Fruit fly (Drosophila melanogaster) whole organism, adult: ENCODE measurements around the gene CG15418.

ENCODE experiments used
- CG12768 ChIP-seq: fragments of 200-800 bp; sonication (Bioruptor generic); optimal IDR thresholded peaks from 2 replicates; lab custom pipeline; 2017; ENCODE audit warnings: missing biosample characterization, missing genetic modification characterization, mild to moderate bottlenecking, moderate library complexity, missing genetic modification reagents
- CG14711 ChIP-seq: fragments of 200-800 bp; sonication (Bioruptor generic); optimal IDR thresholded peaks from 2 replicates; lab custom pipeline; 2018; ENCODE audit warnings: missing biosample characterization, mild to moderate bottlenecking, missing genetic modification characterization, moderate library complexity
- CG1620 ChIP-seq: fragments of 200-800 bp; sonication (Bioruptor generic); optimal IDR thresholded peaks from 2 replicates; lab custom pipeline; 2016; ENCODE audit warnings: missing biosample characterization, missing genetic modification characterization
- CG33017 ChIP-seq: fragments of 200-800 bp; sonication (Bioruptor generic); optimal IDR thresholded peaks from 2 replicates; lab custom pipeline; 2018; ENCODE audit warnings: missing biosample characterization, mild to moderate bottlenecking, missing genetic modification characterization, moderate library complexity
- CG7101 ChIP-seq: fragments of 200-800 bp; sonication (Bioruptor generic); optimal IDR thresholded peaks from 2 replicates; lab custom pipeline; 2018; ENCODE audit warnings: missing biosample characterization, mild to moderate bottlenecking, missing genetic modification characterization, moderate library complexity
- Clk ChIP-seq: fragments of 200-800 bp; sonication (Bioruptor generic); optimal IDR thresholded peaks from 2 replicates; lab custom pipeline; 2017; ENCODE audit warnings: missing biosample characterization, missing genetic modification characterization
- bab1 ChIP-seq: fragments of 200-800 bp; sonication (Bioruptor generic); optimal IDR thresholded peaks from 3 replicates; lab custom pipeline; 2019; ENCODE audit warnings: missing biosample characterization, mild to moderate bottlenecking, missing genetic modification characterization, moderate library complexity
- cic ChIP-seq: fragments of 200-800 bp; sonication (Bioruptor generic); optimal IDR thresholded peaks from 2 replicates; lab custom pipeline; 2017; ENCODE audit warnings: missing biosample characterization, mild to moderate bottlenecking, missing genetic modification characterization, moderate library complexity
- cnc ChIP-seq, 2 experiments: fragments of >200 bp; optimal IDR thresholded peaks; 2 replicates each; lab custom pipeline; 2017
- kay ChIP-seq: fragments of 200-800 bp; sonication (Bioruptor generic); peaks from one replicate; lab custom pipeline; 2016; ENCODE audit warnings: missing biosample characterization, missing genetic modification characterization, borderline replicate concordance
- ovo ChIP-seq: fragments of 200-800 bp; sonication (Bioruptor generic); optimal IDR thresholded peaks from 2 replicates; lab custom pipeline; 2016; ENCODE audit warnings: missing biosample characterization, missing genetic modification characterization
- pad ChIP-seq: fragments of 200-800 bp; sonication (Bioruptor generic); optimal IDR thresholded peaks from 3 replicates; lab custom pipeline; 2017; ENCODE audit warnings: missing biosample characterization, missing genetic modification characterization, mild to moderate bottlenecking, moderate library complexity, missing genetic modification reagents
- toe ChIP-seq: fragments of 200-800 bp; sonication (Bioruptor generic); optimal IDR thresholded peaks from 2 replicates; lab custom pipeline; 2016; ENCODE audit warnings: missing biosample characterization, missing genetic modification characterization

DNA sequence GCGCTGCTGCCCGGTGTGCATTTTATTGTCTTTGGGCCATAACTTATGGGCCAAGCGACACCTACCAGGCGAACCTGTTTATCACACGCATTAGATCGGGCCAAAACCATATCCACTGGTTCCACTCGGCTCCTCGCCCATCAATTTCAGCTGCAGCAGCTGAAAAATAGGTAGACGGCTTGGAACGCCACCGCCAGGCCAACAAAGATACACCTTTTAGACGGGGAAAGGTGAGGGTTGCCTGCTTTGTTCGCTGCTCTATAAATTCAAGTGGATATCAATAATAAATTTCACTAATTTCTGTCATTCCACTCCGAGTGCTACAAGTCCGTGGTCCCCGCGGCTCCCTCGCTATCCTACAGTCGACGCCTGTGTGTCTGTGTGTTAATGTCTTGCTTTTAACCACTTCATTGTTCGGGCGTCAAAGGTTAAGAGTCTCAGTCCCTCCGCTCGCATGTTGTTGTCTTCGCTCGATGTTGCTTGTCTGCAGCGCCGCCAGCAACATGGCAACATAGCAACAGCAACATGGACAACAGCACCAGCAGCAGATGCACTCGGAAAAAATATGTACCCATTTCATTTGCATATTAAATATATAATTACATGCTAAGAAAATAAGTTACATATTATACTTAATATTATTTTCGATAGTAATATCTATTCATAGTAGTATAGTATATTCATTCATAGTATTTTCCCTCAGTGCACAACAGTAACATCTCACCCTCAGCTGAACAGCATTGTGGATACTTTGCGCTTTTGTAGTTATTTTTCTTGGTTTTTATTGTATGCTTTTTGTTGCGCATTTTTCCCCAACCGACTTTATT, 33.4 kb downstream of the CG15418 start:
- TF ChIP-seq CG12768, result no peak
- TF ChIP-seq Clk (GFP tag; lab: Kevin White, UChicago), result no peak
- TF ChIP-seq cnc (optimal IDR thresholded peaks at IDR 0.05; lab: Kevin White, UChicago), result no peak
- TF ChIP-seq cic, result no peak
- no peak for TF ChIP-seq ovo
- no peak for TF ChIP-seq toe (GFP tag; lab: Kevin White, UChicago)
- TF ChIP-seq CG14711, result no peak
- no peak for TF ChIP-seq CG33017 (tag; lab: Kevin White, UChicago)
- TF ChIP-seq bab1 (GFP tag; lab: Kevin White, UChicago), result no peak
- TF ChIP-seq CG7101 (tag; lab: Kevin White, UChicago), result no peak
- TF ChIP-seq kay (GFP tag; lab: Kevin White, UChicago), result no peak
- no peak for TF ChIP-seq CG1620 (GFP tag; lab: Kevin White, UChicago)
- TF ChIP-seq pad (GFP tag; lab: Kevin White, UChicago), result no peak
